Fruit fly (Drosophila melanogaster) whole organism, prepupa: Measurements from ENCODE around the gene CG31161.

ENCODE experiments used
- CG34406 ChIP-seq: fragments of 200-800 bp; sonication (Bioruptor generic); optimal IDR thresholded peaks from 3 replicates; lab custom pipeline; 2016; ENCODE audit warnings: missing biosample characterization, missing genetic modification characterization
- CG6276 ChIP-seq: fragments of 200-800 bp; sonication (Bioruptor generic); optimal IDR thresholded peaks from 2 replicates; lab custom pipeline; 2017; ENCODE audit warnings: missing biosample characterization, mild to moderate bottlenecking, missing genetic modification characterization
- net ChIP-seq: fragments of 200-800 bp; sonication (Bioruptor generic); optimal IDR thresholded peaks from 3 replicates; lab custom pipeline; 2016; ENCODE audit warnings: missing biosample characterization, missing genetic modification characterization

DNA sequence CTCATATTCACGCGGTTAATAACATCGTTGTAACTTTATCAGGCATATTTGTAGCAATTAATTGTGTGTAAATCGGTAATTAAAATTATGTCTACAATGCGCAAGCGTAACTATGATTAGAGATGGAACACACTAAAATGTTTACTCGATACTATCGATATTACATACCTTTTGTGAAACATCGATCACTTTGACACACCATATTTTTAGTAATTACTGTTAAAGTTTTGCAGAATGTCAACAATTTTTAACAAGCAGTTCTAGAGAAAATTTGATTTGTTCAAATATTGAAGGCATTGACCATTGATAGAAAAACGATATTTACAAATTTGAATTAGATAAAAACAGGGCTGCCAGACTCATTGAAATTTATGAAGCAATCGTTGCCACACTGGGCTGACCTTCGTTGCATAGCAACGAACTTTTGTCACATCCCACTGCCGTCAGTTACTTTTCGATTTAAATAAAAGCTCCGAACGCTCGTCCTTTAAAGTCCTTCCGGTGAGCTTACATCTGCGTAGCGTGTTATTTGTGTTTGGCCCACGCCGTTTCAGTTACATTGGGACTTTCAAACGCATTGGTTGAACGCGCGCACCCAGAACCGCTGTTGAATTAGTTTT, 23.0 kb downstream of the CG31161 start, which contains the start of the genes loco and wake:
- TF ChIP-seq CG34406 (GFP tag; lab: Kevin White, UChicago) (no peak), CG6276 (no peak), net (GFP tag; lab: Kevin White, UChicago) (no peak)
